Worm (Caenorhabditis elegans): ENCODE data around the gene C02G6.2.

C02G6.2 gene

ce11 chrV:5832799-5833198 is 39.1 kb upstream of the C02G6.2 start (continued):
- TF ChIP-seq lir-1 (GFP tag; conservative IDR thresholded peaks at IDR 0.05) (no peak), egl-18 (GFP tag; IDR thresholded peaks at IDR 0.05) (no peak), tbp1 (GFP tag; optimal IDR thresholded peaks at IDR 0.05) (peak; percentile 27), gei-17 (GFP tag; optimal IDR thresholded peaks at IDR 0.05) (no peak), ceh-100 (GFP tag; IDR thresholded peaks at IDR 0.05) (no peak), aptf-3 (GFP tag; IDR thresholded peaks at IDR 0.05) (no peak), dox-1 (GFP tag; IDR thresholded peaks at IDR 0.05) (no peak), lin-40 (tag; optimal IDR thresholded peaks at IDR 0.05) (peak; percentile 27), pha-4 (tag; optimal IDR thresholded peaks at IDR 0.05) (no peak), ccch-3 (GFP tag; optimal IDR thresholded peaks at IDR 0.05) (no peak), nfyb-1 (GFP tag; IDR thresholded peaks at IDR 0.05) (peak; percentile 55; the same call in 1 of the 2 replicates), Y53G8AR.9 (GFP tag; conservative IDR thresholded peaks at IDR 0.05) (no peak), madf-6 (GFP tag; IDR thresholded peaks at IDR 0.05) (peak; percentile 58), let-526 (GFP tag; IDR thresholded peaks at IDR 0.05) (no peak), F52B5.7 (tag; optimal IDR thresholded peaks at IDR 0.05) (no peak), dpff-1 (tag; optimal IDR thresholded peaks at IDR 0.05) (no peak)

ce11 chrV:5833531-5833930 is 38.3 kb upstream of the C02G6.2 start, which contains the start of gene srh-76:
Gene srh-76, plus strand, starts transcription at chrV:5833831.
- no peak for TF ChIP-seq B0261.1 (tag; optimal IDR thresholded peaks at IDR 0.05)
- no peak for TF ChIP-seq tbx-9 (tag; optimal IDR thresholded peaks at IDR 0.05; ENCODE audit: borderline replicate concordance)
- no peak for TF ChIP-seq nhr-90 (tag; optimal IDR thresholded peaks at IDR 0.05)
- no peak for TF ChIP-seq T26A5.8 (tag; optimal IDR thresholded peaks at IDR 0.05)
- TF ChIP-seq gei-17 (GFP tag; optimal IDR thresholded peaks at IDR 0.05), result no peak
- TF ChIP-seq snpc-3.4 (tag; optimal IDR thresholded peaks at IDR 0.05), result no peak
- no peak for TF ChIP-seq B0019.2 (GFP tag; conservative IDR thresholded peaks at IDR 0.05)
- no peak for TF ChIP-seq zim-3 (tag; optimal IDR thresholded peaks at IDR 0.05)
- no peak for TF ChIP-seq madf-8 (GFP tag; conservative IDR thresholded peaks at IDR 0.05)
- no peak for TF ChIP-seq lsl-1 (GFP tag; optimal IDR thresholded peaks at IDR 0.05)
- no peak for TF ChIP-seq egrh-3 (GFP tag; IDR thresholded peaks at IDR 0.05)
- TF ChIP-seq madf-6 (GFP tag; IDR thresholded peaks at IDR 0.05), result no peak
- TF ChIP-seq Y95B8A.8 (GFP tag; IDR thresholded peaks at IDR 0.05), result no peak
- no peak for TF ChIP-seq pha-4 (tag; optimal IDR thresholded peaks at IDR 0.05)
- TF ChIP-seq ama-1 (optimal IDR thresholded peaks at IDR 0.05), result no peak
- TF ChIP-seq ama-1 (GFP tag; optimal IDR thresholded peaks at IDR 0.05), result no peak
- no peak for TF ChIP-seq C17E4.6 (GFP tag; IDR thresholded peaks at IDR 0.05)
- no peak for TF ChIP-seq sdz-38 (tag; optimal IDR thresholded peaks at IDR 0.05)
- no peak for TF ChIP-seq nhr-179 (tag; optimal IDR thresholded peaks at IDR 0.05)
- TF ChIP-seq ztf-3 (GFP tag; optimal IDR thresholded peaks at IDR 0.05), result no peak
- no peak for TF ChIP-seq bed-2 (GFP tag; IDR thresholded peaks at IDR 0.05)

ce11 chrV:5835397-5835796 is 36.5 kb upstream of the C02G6.2 start:
- no peak for TF ChIP-seq F10E7.11 (tag; optimal IDR thresholded peaks at IDR 0.05)
- TF ChIP-seq aptf-2 (GFP tag; conservative IDR thresholded peaks at IDR 0.05), result no peak
- TF ChIP-seq tbp1 (GFP tag; optimal IDR thresholded peaks at IDR 0.05), result no peak
- TF ChIP-seq zim-3 (tag; optimal IDR thresholded peaks at IDR 0.05), result peak; percentile 28
- no peak for TF ChIP-seq mel-28 (tag; optimal IDR thresholded peaks at IDR 0.05; ENCODE audit: borderline replicate concordance)
- TF ChIP-seq nfyb-1 (GFP tag; IDR thresholded peaks at IDR 0.05), result 0 out of 2 replicates have a peak, but pooled peaks have one; percentile 27
- TF ChIP-seq ZK185.1 (tag; optimal IDR thresholded peaks at IDR 0.05; ENCODE audit: poor library complexity, severe bottlenecking), result peak; percentile 30
- TF ChIP-seq lin-26 (GFP tag; IDR thresholded peaks at IDR 0.05), result no peak

Data from whole organism, young adult.